Worm (Caenorhabditis elegans): ENCODE data around the gene fbxa-135.

The fbxa-135 gene

ce11 chrV:15448865-15449264 lies 46.8 kb downstream of the fbxa-135 start, which contains the start of gene T26H5.14:
T26H5.14 (plus strand) TSS chrV:15449165.
- no peak for TF ChIP-seq ces-1 (GFP tag; optimal IDR thresholded peaks at IDR 0.05)
- TF ChIP-seq bed-3 (GFP tag; optimal IDR thresholded peaks at IDR 0.05), result no peak
- TF ChIP-seq mep-1 (tag; optimal IDR thresholded peaks at IDR 0.05), result no peak
- TF ChIP-seq ceh-43 (GFP tag; optimal IDR thresholded peaks at IDR 0.05), result no peak
- no peak for TF ChIP-seq nhr-28 (tag; optimal IDR thresholded peaks at IDR 0.05)
- no peak for TF ChIP-seq nhr-2 (tag; optimal IDR thresholded peaks at IDR 0.05)
- no peak for TF ChIP-seq ham-2 (GFP tag; optimal IDR thresholded peaks at IDR 0.05)

- TF ChIP-seq nhr-76 (tag; optimal IDR thresholded peaks at IDR 0.05), result no peak
- TF ChIP-seq nhr-12 (tag; optimal IDR thresholded peaks at IDR 0.05), result no peak
- TF ChIP-seq sem-2 (GFP tag; optimal IDR thresholded peaks at IDR 0.05), result no peak
- no peak for TF ChIP-seq drap-1 (GFP tag; optimal IDR thresholded peaks at IDR 0.05)
- no peak for TF ChIP-seq zip-8 (tag; optimal IDR thresholded peaks at IDR 0.05)
- no peak for TF ChIP-seq tbx-8 (GFP tag; optimal IDR thresholded peaks at IDR 0.05)
- no peak for TF ChIP-seq ceh-83 (GFP tag; optimal IDR thresholded peaks at IDR 0.05)
- no peak for TF ChIP-seq lin-32 (GFP tag; optimal IDR thresholded peaks at IDR 0.05)
Observed at ce11 chrV:15451421-15451820, 49.4 kb downstream of the fbxa-135 start, which contains the start of gene srw-33. srw-33 (minus strand) TSS chrV:15451521.

Data from whole organism, mixed stage, embryonic.